Worm (Caenorhabditis elegans): ENCODE results near the gene K03A11.1.

The K03A11.1 gene

ce11 chrX:13005730-13006129 lies 45.8 kb upstream of the K03A11.1 start:
- TF ChIP-seq ceh-19 (GFP tag; optimal IDR thresholded peaks at IDR 0.05) (no peak), nfya-1 (tag; optimal IDR thresholded peaks at IDR 0.05) (no peak), unc-3 (GFP tag; conservative IDR thresholded peaks at IDR 0.05) (no peak), unc-3 (tag; optimal IDR thresholded peaks at IDR 0.05) (no peak), unc-42 (tag; optimal IDR thresholded peaks at IDR 0.05) (no peak), ceh-45 (GFP tag; IDR thresholded peaks at IDR 0.05) (no peak)

ce11 chrX:13006328-13006727 lies 45.2 kb upstream of the K03A11.1 start:
- TF ChIP-seq unc-3 (GFP tag; conservative IDR thresholded peaks at IDR 0.05) (no peak), unc-3 (tag; optimal IDR thresholded peaks at IDR 0.05) (no peak)

ce11 chrX:13006734-13007133 lies 44.8 kb upstream of the K03A11.1 start:
- TF ChIP-seq ama-1 (optimal IDR thresholded peaks at IDR 0.05) (no peak), nhr-11 (tag; optimal IDR thresholded peaks at IDR 0.05) (no peak), unc-42 (tag; optimal IDR thresholded peaks at IDR 0.05) (no peak), ceh-31 (tag; optimal IDR thresholded peaks at IDR 0.05) (no peak), F13H6.1 (tag; optimal IDR thresholded peaks at IDR 0.05) (no peak), ceh-34 (tag; optimal IDR thresholded peaks at IDR 0.05) (no peak), pha-2 (tag; optimal IDR thresholded peaks at IDR 0.05) (no peak), eyg-1 (tag; optimal IDR thresholded peaks at IDR 0.05) (no peak), ets-4 (tag; optimal IDR thresholded peaks at IDR 0.05) (no peak), che-1 (tag; optimal IDR thresholded peaks at IDR 0.05) (no peak), K09A11.1 (tag; optimal IDR thresholded peaks at IDR 0.05; ENCODE audit: insufficient read depth) (no peak), Y22D7AL.16 (tag; optimal IDR thresholded peaks at IDR 0.05) (no peak), elt-2 (tag; optimal IDR thresholded peaks at IDR 0.05) (no peak), sdc-2 (tag; optimal IDR thresholded peaks at IDR 0.05) (no peak), ceh-19 (GFP tag; optimal IDR thresholded peaks at IDR 0.05) (no peak), odd-2 (tag; optimal IDR thresholded peaks at IDR 0.05) (no peak), sox-2 (GFP tag; IDR thresholded peaks at IDR 0.05) (no peak), syd-9 (tag; optimal IDR thresholded peaks at IDR 0.05) (no peak), fkh-10 (GFP tag; optimal IDR thresholded peaks at IDR 0.05) (no peak), dve-1 (tag; optimal IDR thresholded peaks at IDR 0.05) (no peak)

ce11 chrX:13007857-13008813 lies 43.4 kb upstream of the K03A11.1 start, which contains the start of gene nhr-25:
Gene nhr-25 (plus strand): TSS chrX:13008493.
- TF ChIP-seq elt-2 (tag; optimal IDR thresholded peaks at IDR 0.05) (peak; percentile 62), ceh-19 (GFP tag; optimal IDR thresholded peaks at IDR 0.05) (no peak), ceh-31 (tag; optimal IDR thresholded peaks at IDR 0.05) (peak; percentile 17), nhr-232 (tag; optimal IDR thresholded peaks at IDR 0.05) (no peak), pat-9 (tag; optimal IDR thresholded peaks at IDR 0.05) (no peak), nhr-11 (tag; optimal IDR thresholded peaks at IDR 0.05) (no peak), fax-1 (tag; optimal IDR thresholded peaks at IDR 0.05) (no peak), ztf-16 (tag; optimal IDR thresholded peaks at IDR 0.05) (no peak), ceh-24 (tag; optimal IDR thresholded peaks at IDR 0.05) (no peak), tbx-2 (tag; optimal IDR thresholded peaks at IDR 0.05) (no peak), hlh-8 (tag; optimal IDR thresholded peaks at IDR 0.05) (no peak), ceh-30 (tag; optimal IDR thresholded peaks at IDR 0.05) (no peak), lin-11 (tag; optimal IDR thresholded peaks at IDR 0.05) (no peak), ceh-2 (tag; optimal IDR thresholded peaks at IDR 0.05) (no peak), gmeb-2 (tag; optimal IDR thresholded peaks at IDR 0.05) (no peak), ets-4 (tag; optimal IDR thresholded peaks at IDR 0.05) (no peak)

Measured in whole organism, late embryonic.